Fruit fly (Drosophila melanogaster) whole organism, embryonic: ENCODE results near the gene CG14015.

ENCODE experiments used
- Adf1 ChIP-seq: fragments of 200-800 bp; sonication (Bioruptor generic); IDR thresholded peaks from 2 replicates; pipeline ENCODE4 v1.3.6; 2022; ENCODE audit warnings: missing biosample characterization, missing genetic modification characterization
- Aef1 ChIP-seq: fragments of 200-800 bp; sonication (Bioruptor generic); IDR thresholded peaks from 3 replicates; pipeline ENCODE4 v1.3.6; 2022; ENCODE audit warnings: missing biosample characterization, missing genetic modification characterization
- Bgb ChIP-seq: fragments of 200-800 bp; sonication (Bioruptor generic); IDR thresholded peaks from 2 replicates; pipeline ENCODE4 v1.3.6; 2022; ENCODE audit warnings: missing biosample characterization, missing genetic modification characterization; ENCODE audit not compliant: partially characterized antibody
- C15 ChIP-seq: fragments of 200-800 bp; sonication (Bioruptor generic); IDR thresholded peaks from 3 replicates; pipeline ENCODE4 v1.3.6; 2022; ENCODE audit warnings: missing biosample characterization, missing genetic modification characterization
- CG10209 ChIP-seq: fragments of 200-800 bp; sonication (Bioruptor generic); optimal IDR thresholded peaks from 3 replicates; lab custom pipeline; 2017; ENCODE audit warnings: missing biosample characterization, mild to moderate bottlenecking, missing genetic modification characterization, missing genetic modification reagents
- CG10431 ChIP-seq: fragments of 200-800 bp; sonication (Bioruptor generic); optimal IDR thresholded peaks from 3 replicates; lab custom pipeline; 2018; ENCODE audit warnings: missing biosample characterization, mild to moderate bottlenecking, missing genetic modification characterization
- CG11398 ChIP-seq: fragments of 200-800 bp; sonication (Bioruptor generic); optimal IDR thresholded peaks from 2 replicates; lab custom pipeline; 2016; ENCODE audit warnings: missing biosample characterization, missing genetic modification characterization
- CG11695 ChIP-seq: fragments of 200-800 bp; sonication (Bioruptor generic); IDR thresholded peaks from 3 replicates; pipeline ENCODE4 v1.3.6; 2022; ENCODE audit warnings: missing biosample characterization, missing genetic modification characterization
- CG12391 ChIP-seq: fragments of 200-800 bp; sonication (Bioruptor generic); optimal IDR thresholded peaks from 3 replicates; lab custom pipeline; 2018; ENCODE audit warnings: missing biosample characterization, mild to moderate bottlenecking, missing genetic modification characterization, moderate library complexity
- CG13123 ChIP-seq: fragments of 200-800 bp; sonication (Bioruptor generic); optimal IDR thresholded peaks from 2 replicates; lab custom pipeline; 2016; ENCODE audit warnings: missing biosample characterization, missing genetic modification characterization
- CG13296 ChIP-seq: fragments of 200-800 bp; sonication (Bioruptor generic); optimal IDR thresholded peaks from 3 replicates; lab custom pipeline; 2018; ENCODE audit warnings: missing biosample characterization, mild to moderate bottlenecking, missing genetic modification characterization
- CG13775 ChIP-seq: fragments of 200-800 bp; sonication (Bioruptor generic); optimal IDR thresholded peaks from 3 replicates; lab custom pipeline; 2017; ENCODE audit warnings: missing biosample characterization, mild to moderate bottlenecking, missing genetic modification characterization
- CG15073 ChIP-seq: fragments of 200-800 bp; sonication (Bioruptor generic); optimal IDR thresholded peaks from 2 replicates; lab custom pipeline; 2016; ENCODE audit warnings: missing biosample characterization, missing genetic modification characterization
- CG1529 ChIP-seq: fragments of 200-800 bp; sonication (Bioruptor generic); optimal IDR thresholded peaks from 3 replicates; lab custom pipeline; 2018; ENCODE audit warnings: missing biosample characterization, missing genetic modification characterization
- CG1647 ChIP-seq: fragments of 200-800 bp; sonication (Bioruptor generic); optimal IDR thresholded peaks from 3 replicates; lab custom pipeline; 2016; ENCODE audit warnings: missing biosample characterization, missing genetic modification characterization
- CG17829 ChIP-seq: fragments of 200-800 bp; optimal IDR thresholded peaks from 2 replicates; lab custom pipeline; 2019; ENCODE audit warnings: missing biosample characterization, mild to moderate bottlenecking, missing genetic modification characterization, moderate library complexity
- CG18262 ChIP-seq: fragments of 200-800 bp; optimal IDR thresholded peaks from 3 replicates; lab custom pipeline; 2019; ENCODE audit warnings: missing biosample characterization, mild to moderate bottlenecking, missing genetic modification characterization, moderate library complexity
- CG18619 ChIP-seq: fragments of 200-800 bp; sonication (Bioruptor generic); optimal IDR thresholded peaks from 3 replicates; lab custom pipeline; 2017; ENCODE audit warnings: missing biosample characterization, mild to moderate bottlenecking, missing genetic modification characterization
- CG2875 ChIP-seq: fragments of 200-800 bp; sonication (Bioruptor generic); optimal IDR thresholded peaks from 2 replicates; lab custom pipeline; 2017; ENCODE audit warnings: missing biosample characterization, mild to moderate bottlenecking, missing genetic modification characterization, missing genetic modification reagents
- CG30403 ChIP-seq: fragments of 200-800 bp; sonication (Bioruptor generic); optimal IDR thresholded peaks from 3 replicates; lab custom pipeline; 2016; ENCODE audit warnings: missing biosample characterization, missing genetic modification characterization
- CG5180 ChIP-seq: fragments of 200-800 bp; sonication (Bioruptor generic); optimal IDR thresholded peaks from 3 replicates; lab custom pipeline; 2017; ENCODE audit warnings: missing biosample characterization, missing genetic modification characterization, mild to moderate bottlenecking, moderate library complexity, missing genetic modification reagents
- CG6272 ChIP-seq: fragments of 200-800 bp; sonication (Bioruptor generic); IDR thresholded peaks from 2 replicates; pipeline ENCODE4 v1.3.6; 2022; ENCODE audit warnings: missing biosample characterization, missing genetic modification characterization
- CG7786 ChIP-seq: fragments of 200-800 bp; sonication (Bioruptor generic); optimal IDR thresholded peaks from 2 replicates; lab custom pipeline; 2016; ENCODE audit warnings: missing biosample characterization, missing genetic modification characterization
- CG7963 ChIP-seq: fragments of 200-800 bp; sonication (Bioruptor generic); IDR thresholded peaks from 3 replicates; pipeline ENCODE4 v1.3.6; 2022; ENCODE audit warnings: missing biosample characterization, missing genetic modification characterization; ENCODE audit not compliant: partially characterized antibody
- CG7987 ChIP-seq: fragments of 200-800 bp; sonication (Bioruptor generic); optimal IDR thresholded peaks from 2 replicates; lab custom pipeline; 2018; ENCODE audit warnings: missing biosample characterization, mild to moderate bottlenecking, missing genetic modification characterization, moderate library complexity
- CG8388 ChIP-seq: fragments of 200-800 bp; sonication (Bioruptor generic); optimal IDR thresholded peaks from 2 replicates; lab custom pipeline; 2019; ENCODE audit warnings: missing biosample characterization, mild to moderate bottlenecking, missing genetic modification characterization, moderate library complexity
- CG8765 ChIP-seq: fragments of 200-800 bp; sonication (Bioruptor generic); IDR thresholded peaks from 2 replicates; pipeline ENCODE4 v1.3.6; 2022; ENCODE audit warnings: missing biosample characterization, missing genetic modification characterization
- CG9817 ChIP-seq: fragments of 200-800 bp; sonication (Bioruptor generic); optimal IDR thresholded peaks from 2 replicates; lab custom pipeline; 2018; ENCODE audit warnings: missing biosample characterization, mild to moderate bottlenecking, missing genetic modification characterization, moderate library complexity
- Doc3 ChIP-seq: fragments of 200-800 bp; sonication (Bioruptor generic); IDR thresholded peaks from 3 replicates; pipeline ENCODE4 v1.3.6; 2022; ENCODE audit warnings: missing biosample characterization, missing genetic modification characterization; ENCODE audit not compliant: partially characterized antibody
- Hsf ChIP-seq: fragments of 200-800 bp; sonication (Bioruptor generic); optimal IDR thresholded peaks from 3 replicates; lab custom pipeline; 2016; ENCODE audit warnings: missing biosample characterization, missing genetic modification characterization
- Mad ChIP-seq: fragments of 200-800 bp; sonication (Bioruptor generic); optimal IDR thresholded peaks from 2 replicates; lab custom pipeline; 2016; ENCODE audit warnings: missing biosample characterization, missing genetic modification characterization
- Med ChIP-seq: fragments of 200-800 bp; sonication (Bioruptor generic); peaks from one replicate; lab custom pipeline; 2016; ENCODE audit warnings: missing biosample characterization, missing genetic modification characterization, mild to moderate bottlenecking, inconsistent platforms, moderate library complexity
- Myb ChIP-seq: fragments of 200-800 bp; sonication (Bioruptor generic); optimal IDR thresholded peaks from 2 replicates; lab custom pipeline; 2016; ENCODE audit warnings: missing biosample characterization, missing genetic modification characterization
- Nf-YB ChIP-seq: fragments of 200-800 bp; sonication (Bioruptor generic); optimal IDR thresholded peaks from 3 replicates; lab custom pipeline; 2019; ENCODE audit warnings: missing biosample characterization, mild to moderate bottlenecking, missing genetic modification characterization, moderate library complexity
- Opbp ChIP-seq: fragments of 200-800 bp; sonication (Bioruptor generic); IDR thresholded peaks from 3 replicates; pipeline ENCODE4 v1.3.6; 2022; ENCODE audit warnings: missing biosample characterization, missing genetic modification characterization; ENCODE audit not compliant: partially characterized antibody
- Optix ChIP-seq: fragments of 200-800 bp; sonication (Bioruptor generic); IDR thresholded peaks from 3 replicates; pipeline ENCODE4 v1.3.6; 2022; ENCODE audit warnings: missing biosample characterization, missing genetic modification characterization
- az2 ChIP-seq: fragments of 200-800 bp; sonication (Bioruptor generic); optimal IDR thresholded peaks from 3 replicates; lab custom pipeline; 2016; ENCODE audit warnings: missing biosample characterization, missing genetic modification characterization
- bcd ChIP-seq: fragments of 200-800 bp; sonication (Bioruptor generic); optimal IDR thresholded peaks from 2 replicates; lab custom pipeline; 2017; ENCODE audit warnings: missing biosample characterization, mild to moderate bottlenecking, missing genetic modification characterization
- crol ChIP-seq: fragments of 200-800 bp; sonication (Bioruptor generic); IDR thresholded peaks from 2 replicates; pipeline ENCODE4 v1.3.6; 2022; ENCODE audit warnings: missing biosample characterization, missing genetic modification characterization
- dmrt11E ChIP-seq: fragments of 200-800 bp; sonication (Bioruptor generic); optimal IDR thresholded peaks from 3 replicates; lab custom pipeline; 2018; ENCODE audit warnings: missing biosample characterization, mild to moderate bottlenecking, missing genetic modification characterization, moderate library complexity
- gcm2 ChIP-seq: fragments of 200-800 bp; sonication (Bioruptor generic); optimal IDR thresholded peaks from 2 replicates; lab custom pipeline; 2016; ENCODE audit warnings: missing biosample characterization, missing genetic modification characterization
- jigr1 ChIP-seq: fragments of 200-800 bp; sonication (Bioruptor generic); IDR thresholded peaks from 3 replicates; pipeline ENCODE4 v1.3.6; 2022; ENCODE audit warnings: missing biosample characterization, missing genetic modification characterization
- kah ChIP-seq: fragments of 200-800 bp; sonication (Bioruptor generic); optimal IDR thresholded peaks from 2 replicates; lab custom pipeline; 2018; ENCODE audit warnings: missing biosample characterization, mild to moderate bottlenecking, missing genetic modification characterization
- lab ChIP-seq: fragments of 200-800 bp; sonication (Bioruptor generic); optimal IDR thresholded peaks from 3 replicates; lab custom pipeline; 2017; ENCODE audit warnings: missing biosample characterization, missing genetic modification characterization, mild to moderate bottlenecking, moderate library complexity, missing genetic modification reagents
- nerfin-1 ChIP-seq: fragments of 200-800 bp; sonication (Bioruptor generic); optimal IDR thresholded peaks from 3 replicates; lab custom pipeline; 2019; ENCODE audit warnings: missing biosample characterization, mild to moderate bottlenecking, missing genetic modification characterization, moderate library complexity
- oc ChIP-seq: fragments of 200-800 bp; sonication (Bioruptor generic); optimal IDR thresholded peaks from 2 replicates; lab custom pipeline; 2018; ENCODE audit warnings: missing biosample characterization, mild to moderate bottlenecking, missing genetic modification characterization, moderate library complexity
- odd ChIP-seq: fragments of 200-800 bp; sonication (Bioruptor generic); optimal IDR thresholded peaks from 2 replicates; lab custom pipeline; 2017; ENCODE audit warnings: missing biosample characterization, mild to moderate bottlenecking, missing genetic modification characterization
- ranshi ChIP-seq: fragments of 200-800 bp; sonication (Bioruptor generic); IDR thresholded peaks from 2 replicates; pipeline ENCODE4 v1.3.6; 2022; ENCODE audit warnings: missing biosample characterization, missing genetic modification characterization
- row ChIP-seq: fragments of 200-800 bp; sonication (Bioruptor generic); IDR thresholded peaks from 3 replicates; pipeline ENCODE4 v1.3.6; 2022; ENCODE audit warnings: missing biosample characterization, missing genetic modification characterization
- tin ChIP-seq: fragments of 200-800 bp; sonication (Bioruptor generic); optimal IDR thresholded peaks from 3 replicates; lab custom pipeline; 2016; ENCODE audit warnings: missing biosample characterization, missing genetic modification characterization
- wdn ChIP-seq: fragments of 200-800 bp; sonication (Bioruptor generic); IDR thresholded peaks from 2 replicates; pipeline ENCODE4 v1.3.6; 2022; ENCODE audit warnings: missing biosample characterization, missing genetic modification characterization
- z ChIP-seq: fragments of 200-800 bp; sonication (Bioruptor generic); IDR thresholded peaks from 3 replicates; pipeline ENCODE4 v1.3.6; 2022; ENCODE audit warnings: missing biosample characterization, missing genetic modification characterization

Gene CG14015

dm6 chr2L:5532061-5532460 is 6.9 kb downstream of the CG14015 start, which contains the start of gene Coq6 (continued):
- TF ChIP-seq az2 (GFP tag; lab: Kevin White, UChicago) = no peak
- no peak for TF ChIP-seq CG17829 (tag; lab: Kevin White, UChicago)
- TF ChIP-seq Hsf (GFP tag; lab: Kevin White, UChicago) = no peak
- no peak for TF ChIP-seq CG7786 (GFP tag; lab: Kevin White, UChicago)
- TF ChIP-seq ranshi (GFP tag; lab: Robert Waterston, UW) = no peak
- TF ChIP-seq z (GFP tag; lab: Robert Waterston, UW) = no peak
- no peak for TF ChIP-seq CG8388 (GFP tag; lab: Kevin White, UChicago)
- TF ChIP-seq CG8765 (GFP tag; lab: Robert Waterston, UW) = no peak
- peak; percentile 65 for TF ChIP-seq Doc3 (GFP tag; lab: Robert Waterston, UW)
- no peak for TF ChIP-seq tin
- no peak for TF ChIP-seq CG7987
- TF ChIP-seq CG15073 (GFP tag; lab: Kevin White, UChicago) = no peak
- TF ChIP-seq CG1647 (GFP tag; lab: Kevin White, UChicago) = no peak
- no peak for TF ChIP-seq CG11398 (GFP tag; lab: Kevin White, UChicago)
- TF ChIP-seq row (GFP tag; lab: Robert Waterston, UW) = no peak
- no peak for TF ChIP-seq CG1529 (GFP tag; lab: Kevin White, UChicago)
- TF ChIP-seq CG6272 (GFP tag; lab: Robert Waterston, UW) = no peak
- TF ChIP-seq CG11695 = no peak
- no peak for TF ChIP-seq Adf1 (GFP tag; lab: Robert Waterston, UW)
- no peak for TF ChIP-seq oc (tag; lab: Kevin White, UChicago)
- TF ChIP-seq bcd (GFP tag; lab: Kevin White, UChicago) = no peak
- no peak for TF ChIP-seq kah (GFP tag; lab: Kevin White, UChicago)
- peak; percentile 79 for TF ChIP-seq nerfin-1 (tag; lab: Kevin White, UChicago)
- no peak for TF ChIP-seq CG12391 (tag; lab: Kevin White, UChicago)
- TF ChIP-seq CG10431 (GFP tag; lab: Kevin White, UChicago) = no peak
- no peak for TF ChIP-seq C15 (GFP tag; lab: Robert Waterston, UW)
- TF ChIP-seq odd (GFP tag; lab: Kevin White, UChicago) = no peak
- TF ChIP-seq CG30403 = no peak
- no peak for TF ChIP-seq Nf-YB (GFP tag; lab: Kevin White, UChicago)
- TF ChIP-seq crol (GFP tag; lab: Robert Waterston, UW) = no peak
- no peak for TF ChIP-seq jigr1 (GFP tag; lab: Robert Waterston, UW)
- no peak for TF ChIP-seq wdn
- no peak for TF ChIP-seq CG13775 (GFP tag; lab: Kevin White, UChicago)
- TF ChIP-seq CG13296 (GFP tag; lab: Kevin White, UChicago) = no peak
- no peak for TF ChIP-seq CG10209
- no peak for TF ChIP-seq gcm2 (GFP tag; lab: Kevin White, UChicago)
- peak; percentile 53; the same call in 2 of the 3 replicates for TF ChIP-seq Opbp (GFP tag; lab: Robert Waterston, UW)
- no peak for TF ChIP-seq Optix
- TF ChIP-seq CG18262 (tag; lab: Kevin White, UChicago) = no peak
- peak; percentile 83 for TF ChIP-seq Med (GFP tag; lab: Kevin White, UChicago)
- TF ChIP-seq Myb (GFP tag; lab: Kevin White, UChicago) = peak; percentile 85
- no peak for TF ChIP-seq Mad (GFP tag; lab: Kevin White, UChicago)
- TF ChIP-seq Aef1 (GFP tag; lab: Robert Waterston, UW) = no peak
- TF ChIP-seq dmrt11E (tag; lab: Kevin White, UChicago) = no peak
- TF ChIP-seq CG9817 = no peak
- no peak for TF ChIP-seq CG5180
- peak; percentile 47; the same call in 1 of the 2 replicates for TF ChIP-seq Bgb (GFP tag; lab: Robert Waterston, UW)
- TF ChIP-seq CG18619 (GFP tag; lab: Kevin White, UChicago) = no peak
- no peak for TF ChIP-seq CG2875
- no peak for TF ChIP-seq lab (GFP tag; lab: Kevin White, UChicago)
- TF ChIP-seq CG13123 = no peak
- peak; percentile 49; the same call in 1 of the 3 replicates for TF ChIP-seq CG7963
